Fruit fly (Drosophila melanogaster): ENCODE results near the gene CG6962.

DNA sequence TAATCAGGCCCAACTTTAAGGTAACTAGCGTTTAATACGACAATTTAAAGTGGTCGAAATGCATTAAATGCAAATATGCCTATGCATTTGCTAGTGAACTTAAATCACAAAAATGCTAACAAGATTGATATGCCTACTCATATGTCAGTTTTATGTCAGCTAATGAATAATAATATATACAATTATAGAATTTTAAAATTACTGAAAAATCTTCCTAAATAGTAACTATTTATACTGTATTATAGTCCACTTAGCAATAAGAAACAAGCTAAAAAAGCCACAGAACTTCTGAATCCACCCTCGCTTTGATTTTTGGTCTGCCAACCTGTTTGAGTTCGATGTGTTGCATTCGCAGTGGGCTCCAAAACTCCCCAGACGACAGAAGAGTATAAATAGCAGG, 12.7 kb downstream of the CG6962 start:
- TF ChIP-seq CG33017 (tag; optimal IDR thresholded peaks at IDR 0.05) (no peak), Crg-1 (GFP tag; optimal IDR thresholded peaks at IDR 0.05) (no peak), bab1 (GFP tag; optimal IDR thresholded peaks at IDR 0.05) (no peak), CG5204 (GFP tag; optimal IDR thresholded peaks at IDR 0.05) (no peak), Mnt (GFP tag; optimal IDR thresholded peaks at IDR 0.05) (no peak), CG7101 (tag; optimal IDR thresholded peaks at IDR 0.05) (no peak), Hr96 (GFP tag; optimal IDR thresholded peaks at IDR 0.05) (no peak), kay (GFP tag; ENCODE audit: borderline replicate concordance) (no peak), CG14711 (tag; optimal IDR thresholded peaks at IDR 0.05) (no peak), toe (GFP tag; optimal IDR thresholded peaks at IDR 0.05) (no peak)
